Worm (Caenorhabditis elegans) whole organism, L4 larva: Measurements from ENCODE around the gene C33C12.1.
A peak's percentile ranks its signal among the peaks of the same experiment; 100 is the strongest.

Experiments used
- F26F4.8 ChIP-seq: fragments of 200-800 bp; sonication (Bioruptor generic); conservative IDR thresholded peaks from 2 replicates; pipeline ENCODE4 v1.3.6; 2022; ENCODE audit warnings: missing genetic modification characterization, missing compliant biosample characterization
- F37D6.2 ChIP-seq: sonication (generic microtip); optimal IDR thresholded peaks from 2 replicates; lab custom pipeline; 2016; ENCODE audit warnings: mild to moderate bottlenecking, missing genetic modification characterization, missing compliant biosample characterization
- F49E8.2 ChIP-seq: sonication (generic microtip); optimal IDR thresholded peaks from 2 replicates; lab custom pipeline; 2016; ENCODE audit warnings: missing compliant biosample characterization, mild to moderate bottlenecking, missing genetic modification characterization, borderline replicate concordance
- R02D3.7 ChIP-seq: fragments of 150-350 bp; sonication (generic microtip); optimal IDR thresholded peaks from 3 replicates; lab custom pipeline; 2014; ENCODE audit warnings: missing biosample characterization, missing genetic modification characterization
- T20F7.1 ChIP-seq: fragments of 200-800 bp; sonication (Bioruptor generic); optimal IDR thresholded peaks from 2 replicates; lab custom pipeline; 2018; ENCODE audit warnings: mild to moderate bottlenecking, missing genetic modification characterization, missing compliant biosample characterization
- T26A8.4 ChIP-seq: fragments of 200-800 bp; sonication (Bioruptor generic); IDR thresholded peaks from 2 replicates; pipeline ENCODE4 v1.3.6; 2022; ENCODE audit warnings: missing genetic modification characterization, missing compliant biosample characterization
- Y105C5A.15 ChIP-seq: fragments of 200-800 bp; sonication (Bioruptor generic); IDR thresholded peaks from 2 replicates; pipeline ENCODE4 v1.3.6; 2022; ENCODE audit warnings: missing genetic modification characterization, missing compliant biosample characterization
- Y48G9A.11 ChIP-seq: fragments of 200-800 bp; sonication (Bioruptor generic); IDR thresholded peaks from 2 replicates; pipeline ENCODE4 v1.3.6; 2022; ENCODE audit warnings: missing genetic modification reagents, missing genetic modification characterization, missing compliant biosample characterization
- ZK546.5 ChIP-seq, 2 experiments: sonication (generic microtip); optimal IDR thresholded peaks; 2 replicates each; lab custom pipeline; 2017; ENCODE audit warnings: missing biosample characterization in 2 of 2, missing genetic modification characterization in 2 of 2
- aha-1 ChIP-seq: fragments of 150-350 bp; peaks from one replicate; lab custom pipeline; 2014; ENCODE audit warnings: missing biosample characterization, missing genetic modification characterization
- aly-2 ChIP-seq: sonication (generic microtip); optimal IDR thresholded peaks from 2 replicates; lab custom pipeline; 2018; ENCODE audit warnings: missing biosample characterization, missing genetic modification characterization
- arid-1 ChIP-seq: fragments of 200-800 bp; sonication (Bioruptor generic); conservative IDR thresholded peaks from 2 replicates; pipeline ENCODE4 v1.3.6; 2022; ENCODE audit warnings: missing genetic modification reagents, missing genetic modification characterization, missing compliant biosample characterization
- attf-4 ChIP-seq: sonication (generic microtip); optimal IDR thresholded peaks from 3 replicates; lab custom pipeline; 2017; ENCODE audit warnings: missing biosample characterization, missing genetic modification characterization
- ceh-20 ChIP-seq: fragments of 200-800 bp; sonication (Bioruptor generic); IDR thresholded peaks from 2 replicates; pipeline ENCODE4 v1.3.6; 2022; ENCODE audit warnings: missing genetic modification reagents, missing genetic modification characterization, missing compliant biosample characterization
- ceh-62 ChIP-seq: sonication (generic microtip); optimal IDR thresholded peaks from 2 replicates; lab custom pipeline; 2017; ENCODE audit warnings: missing biosample characterization, missing genetic modification characterization
- ceh-82 ChIP-seq: sonication (generic microtip); optimal IDR thresholded peaks from 2 replicates; lab custom pipeline; 2017; ENCODE audit warnings: missing biosample characterization, missing genetic modification characterization
- ctbp-1 ChIP-seq: fragments of 200-800 bp; sonication (Bioruptor generic); IDR thresholded peaks from 2 replicates; pipeline ENCODE4 v1.3.6; 2022; ENCODE audit warnings: missing genetic modification reagents, missing genetic modification characterization, missing compliant biosample characterization
- daf-19 ChIP-seq: fragments of 200-800 bp; sonication (Bioruptor generic); conservative IDR thresholded peaks from 2 replicates; pipeline ENCODE4 v1.3.6; 2022; ENCODE audit warnings: missing genetic modification characterization, missing compliant biosample characterization
- dmd-6 ChIP-seq: fragments of 200-800 bp; sonication (Bioruptor generic); IDR thresholded peaks from 2 replicates; pipeline ENCODE4 v1.3.6; 2022; ENCODE audit warnings: missing genetic modification reagents, missing genetic modification characterization, missing compliant biosample characterization
- dmd-8 ChIP-seq: fragments of 200-800 bp; sonication (Bioruptor generic); IDR thresholded peaks from 2 replicates; pipeline ENCODE4 v1.3.6; 2022; ENCODE audit warnings: missing genetic modification characterization, missing compliant biosample characterization
- duxl-1 ChIP-seq: sonication (generic microtip); optimal IDR thresholded peaks from 2 replicates; lab custom pipeline; 2016; ENCODE audit warnings: mild to moderate bottlenecking, missing genetic modification characterization, moderate library complexity, missing compliant biosample characterization; ENCODE audit not compliant: poor library complexity
- dve-1 ChIP-seq: sonication (generic microtip); optimal IDR thresholded peaks from 2 replicates; lab custom pipeline; 2017; ENCODE audit warnings: antibody characterized with exemption, mild to moderate bottlenecking, missing genetic modification characterization, missing compliant biosample characterization; ENCODE audit not compliant: insufficient read depth
- fkh-10 ChIP-seq: fragments of 150-350 bp; optimal IDR thresholded peaks from 2 replicates; lab custom pipeline; 2014; ENCODE audit warnings: missing biosample characterization, missing genetic modification reagents, missing genetic modification characterization
- gei-8 ChIP-seq: fragments of 200-800 bp; sonication (Bioruptor generic); optimal IDR thresholded peaks from 2 replicates; lab custom pipeline; 2018; ENCODE audit warnings: mild to moderate bottlenecking, missing genetic modification characterization, missing compliant biosample characterization
- hif-1 ChIP-seq, 2 experiments: sonication (generic microtip); optimal IDR thresholded peaks; 2 replicates each; lab custom pipeline; 2016 to 2017; ENCODE audit warnings: missing compliant biosample characterization in 2 of 2, missing genetic modification characterization in 2 of 2, missing genetic modification reagents in 2 of 2, missing genotype in 2 of 2, mild to moderate bottlenecking in 1 of 2
- hlh-11 ChIP-seq: fragments of 200-800 bp; sonication (Bioruptor generic); optimal IDR thresholded peaks from 2 replicates; lab custom pipeline; 2018; ENCODE audit warnings: mild to moderate bottlenecking, missing genetic modification characterization, missing compliant biosample characterization
- hlh-30 ChIP-seq: sonication (generic microtip); optimal IDR thresholded peaks from 2 replicates; lab custom pipeline; 2017; ENCODE audit warnings: antibody characterized with exemption, mild to moderate bottlenecking, missing genetic modification characterization, missing compliant biosample characterization; ENCODE audit not compliant: insufficient read depth
- hmg-1.1 ChIP-seq: fragments of 200-800 bp; sonication (Bioruptor generic); IDR thresholded peaks from 2 replicates; pipeline ENCODE4 v1.3.6; 2022; ENCODE audit warnings: missing genetic modification reagents, missing genetic modification characterization, missing compliant biosample characterization
- lin-13 ChIP-seq: fragments of 150-350 bp; optimal IDR thresholded peaks from 2 replicates; lab custom pipeline; 2014; ENCODE audit warnings: missing biosample characterization, missing genetic modification reagents, missing genetic modification characterization
- lin-38 ChIP-seq: fragments of 200-800 bp; sonication (Bioruptor generic); IDR thresholded peaks from 2 replicates; pipeline ENCODE4 v1.3.6; 2022; ENCODE audit warnings: missing genetic modification reagents, missing genetic modification characterization, missing compliant biosample characterization
- lsy-2 ChIP-seq, 2 experiments: fragments of 150-350 bp in 1 of 2; sonication (generic microtip) in 1 of 2; optimal IDR thresholded peaks; 2 replicates each; lab custom pipeline; 2014 to 2017; ENCODE audit warnings: missing biosample characterization in 2 of 2, missing genetic modification characterization in 2 of 2
- madf-5 ChIP-seq, 2 experiments: fragments of 200-800 bp; sonication (Bioruptor generic); IDR thresholded peaks; 2 replicates each; pipeline ENCODE4 v1.3.6; 2022; ENCODE audit warnings: missing compliant biosample characterization in 2 of 2, missing genetic modification characterization in 2 of 2
- madf-9 ChIP-seq: fragments of 200-800 bp; sonication (Bioruptor generic); conservative IDR thresholded peaks from 2 replicates; pipeline ENCODE4 v1.3.6; 2022; ENCODE audit warnings: missing genetic modification reagents, missing genetic modification characterization, missing compliant biosample characterization
- mdl-1 ChIP-seq, 2 experiments: fragments of 150-350 bp in 1 of 2; sonication (generic microtip) in 1 of 2; optimal IDR thresholded peaks; 2 replicates each; lab custom pipeline; 2014 to 2017; ENCODE audit warnings: missing biosample characterization in 2 of 2, missing genetic modification characterization in 2 of 2
- mdt-29 ChIP-seq: fragments of 200-800 bp; sonication (Bioruptor generic); IDR thresholded peaks from 2 replicates; pipeline ENCODE4 v1.3.6; 2022; ENCODE audit warnings: missing genetic modification reagents, missing genetic modification characterization, missing compliant biosample characterization
- mes-2 ChIP-seq: sonication (generic microtip); optimal IDR thresholded peaks from 2 replicates; lab custom pipeline; 2016; ENCODE audit warnings: missing genotype, mild to moderate bottlenecking, missing genetic modification characterization, missing compliant biosample characterization; ENCODE audit not compliant: poor library complexity, severe bottlenecking
- mxl-3 ChIP-seq: fragments of 200-800 bp; sonication (Bioruptor generic); optimal IDR thresholded peaks from 2 replicates; lab custom pipeline; 2018; ENCODE audit warnings: mild to moderate bottlenecking, missing genetic modification characterization, missing compliant biosample characterization
- nhr-102 ChIP-seq: sonication (generic microtip); optimal IDR thresholded peaks from 2 replicates; lab custom pipeline; 2016; ENCODE audit warnings: mild to moderate bottlenecking, missing genetic modification characterization, moderate library complexity, missing compliant biosample characterization
- nhr-111 ChIP-seq: fragments of 200-800 bp; sonication (Bioruptor generic); optimal IDR thresholded peaks from 2 replicates; lab custom pipeline; 2018; ENCODE audit warnings: mild to moderate bottlenecking, missing genetic modification characterization, missing compliant biosample characterization
- nhr-76 ChIP-seq: fragments of 150-350 bp; optimal IDR thresholded peaks from 2 replicates; lab custom pipeline; 2014; ENCODE audit warnings: missing biosample characterization, missing genetic modification characterization
- pha-4 ChIP-seq, 2 experiments: fragments of 150-350 bp in 1 of 2; fragments of 200-800 bp in 1 of 2; sonication (Bioruptor generic) in 1 of 2; IDR thresholded peaks in 1 of 2; optimal IDR thresholded peaks in 1 of 2; 2 replicates each; pipeline versions ENCODE4 v1.3.6 to Lab custom; 2014 to 2022; ENCODE audit warnings: missing genetic modification characterization in 2 of 2, missing genetic modification reagents in 2 of 2, missing biosample characterization in 1 of 2, missing compliant biosample characterization in 1 of 2
- php-3 ChIP-seq: fragments of 200-800 bp; sonication (Bioruptor generic); IDR thresholded peaks from 2 replicates; pipeline ENCODE4 v1.3.6; 2022; ENCODE audit warnings: missing genetic modification reagents, missing genetic modification characterization, missing compliant biosample characterization
- pqm-1 ChIP-seq: sonication (generic microtip); optimal IDR thresholded peaks from 2 replicates; lab custom pipeline; 2017; ENCODE audit warnings: missing biosample characterization, missing genetic modification characterization
- snpc-4 ChIP-seq: fragments of 150-350 bp; optimal IDR thresholded peaks from 2 replicates; lab custom pipeline; 2014; ENCODE audit warnings: missing biosample characterization, missing genetic modification characterization
- tag-97 ChIP-seq: fragments of 200-800 bp; sonication (Bioruptor generic); IDR thresholded peaks from 2 replicates; pipeline ENCODE4 v1.3.6; 2022; ENCODE audit warnings: missing genetic modification characterization, missing compliant biosample characterization
- unc-130 ChIP-seq: sonication (generic microtip); optimal IDR thresholded peaks from 2 replicates; lab custom pipeline; 2016; ENCODE audit warnings: missing genetic modification reagents, missing genetic modification characterization, missing compliant biosample characterization
- unc-62 ChIP-seq, 3 experiments: fragments of 150-350 bp in 1 of 3; sonication (generic microtip); optimal IDR thresholded peaks in 2 of 3; peaks in 1 of 3; 1 replicate in 1 of 3; 2 replicates in 2 of 3; lab custom pipeline; 2014 to 2017; ENCODE audit warnings: missing biosample characterization in 3 of 3, missing genetic modification characterization in 3 of 3, missing genetic modification reagents in 3 of 3, missing genotype in 1 of 3
- vab-7 ChIP-seq: fragments of 200-800 bp; sonication (Bioruptor generic); IDR thresholded peaks from 2 replicates; pipeline ENCODE4 v1.3.6; 2022; ENCODE audit warnings: missing genetic modification reagents, missing genetic modification characterization, missing compliant biosample characterization
- zfp-2 ChIP-seq: sonication (generic microtip); optimal IDR thresholded peaks from 2 replicates; lab custom pipeline; 2016; ENCODE audit warnings: mild to moderate bottlenecking, missing genetic modification characterization, missing compliant biosample characterization

Gene C33C12.1

ce11 chrII:2197555-2198288 is at the start of gene C33C12.1:
Gene C33C12.1, plus strand, starts transcription at chrII:2198238.
- TF ChIP-seq T26A8.4 (GFP tag; lab: Robert Waterston, UW) = no peak
- no peak for TF ChIP-seq ceh-20 (GFP tag; lab: Robert Waterston, UW)
- TF ChIP-seq gei-8 (GFP tag; lab: Kevin White, UChicago) = no peak
- no peak for TF ChIP-seq lin-13 (GFP tag; lab: Kevin White, UChicago)
- no peak for TF ChIP-seq duxl-1 (tag; lab: Kevin White, UChicago)
- TF ChIP-seq snpc-4 (tag; lab: Kevin White, UChicago) = no peak
- no peak for TF ChIP-seq aly-2 (tag; lab: Kevin White, UChicago)
- peak; percentile 16 for TF ChIP-seq hlh-30 (tag; lab: Kevin White, UChicago)
- no peak for TF ChIP-seq ceh-82 (tag; lab: Kevin White, UChicago)
- no peak for TF ChIP-seq F37D6.2 (tag; lab: Kevin White, UChicago)
- TF ChIP-seq hmg-1.1 (GFP tag; lab: Robert Waterston, UW) = no peak
- TF ChIP-seq ctbp-1 = no peak
- peak; percentile 55 for TF ChIP-seq fkh-10
- no peak for TF ChIP-seq mdt-29 (GFP tag; lab: Robert Waterston, UW)
- no peak for TF ChIP-seq php-3 (GFP tag; lab: Robert Waterston, UW)
- TF ChIP-seq nhr-76 (tag; lab: Kevin White, UChicago) = no peak
- no peak for TF ChIP-seq hif-1 (tag; optimal IDR thresholded peaks at IDR 0.05; lab: Kevin White, UChicago)
- no peak for TF ChIP-seq lin-38 (GFP tag; lab: Robert Waterston, UW)
- peak; percentile 64 for TF ChIP-seq aha-1 (tag; lab: Kevin White, UChicago)
- TF ChIP-seq hlh-11 (tag; lab: Kevin White, UChicago) = no peak
- TF ChIP-seq F49E8.2 (tag; lab: Kevin White, UChicago) = no peak
- no peak for TF ChIP-seq pqm-1
- no peak for TF ChIP-seq T20F7.1 (GFP tag; lab: Kevin White, UChicago)
- no peak for TF ChIP-seq ZK546.5 (tag; optimal IDR thresholded peaks at IDR 0.05; lab: Kevin White, UChicago)
- no peak for TF ChIP-seq Y105C5A.15 (GFP tag; lab: Robert Waterston, UW)
- no peak for TF ChIP-seq madf-5 (GFP tag; IDR thresholded peaks at IDR 0.05; lab: Robert Waterston, UW)
- TF ChIP-seq arid-1 (GFP tag; lab: Robert Waterston, UW) = no peak
- no peak for TF ChIP-seq mxl-3
- TF ChIP-seq dmd-6 = no peak
- no peak for TF ChIP-seq nhr-111 (GFP tag; lab: Kevin White, UChicago)
- no peak for TF ChIP-seq unc-130 (GFP tag; lab: Kevin White, UChicago)
- no peak for TF ChIP-seq dve-1 (tag; lab: Kevin White, UChicago)
- TF ChIP-seq R02D3.7 (tag; lab: Kevin White, UChicago) = no peak
- no peak for TF ChIP-seq pha-4 (GFP tag; IDR thresholded peaks at IDR 0.05; lab: Robert Waterston, UW)
- TF ChIP-seq pha-4 (tag; optimal IDR thresholded peaks at IDR 0.05; lab: Kevin White, UChicago) = no peak
- TF ChIP-seq ceh-62 (tag; lab: Kevin White, UChicago) = no peak
- TF ChIP-seq F26F4.8 (GFP tag; lab: Robert Waterston, UW) = no peak
- no peak for TF ChIP-seq zfp-2
- TF ChIP-seq vab-7 (GFP tag; lab: Robert Waterston, UW) = no peak
- no peak for TF ChIP-seq daf-19 (GFP tag; lab: Robert Waterston, UW)
- no peak for TF ChIP-seq madf-9 (GFP tag; lab: Robert Waterston, UW)
- no peak for TF ChIP-seq tag-97 (GFP tag; lab: Robert Waterston, UW)
- TF ChIP-seq lsy-2 (tag; optimal IDR thresholded peaks at IDR 0.05; lab: Kevin White, UChicago) = peak in 1 of 2 experiments; percentile 24
- no peak for TF ChIP-seq Y48G9A.11 (GFP tag; lab: Robert Waterston, UW)
- peak in 1 of 2 experiments; percentile 13 for TF ChIP-seq mdl-1 (tag; optimal IDR thresholded peaks at IDR 0.05; lab: Kevin White, UChicago)
- no peak for TF ChIP-seq unc-62 (GFP tag; optimal IDR thresholded peaks at IDR 0.05 in 1 of 2; lab: Kevin White, UChicago)
- TF ChIP-seq unc-62 (tag; optimal IDR thresholded peaks at IDR 0.05; lab: Kevin White, UChicago) = no peak
- TF ChIP-seq mes-2 (tag; lab: Kevin White, UChicago) = peak; percentile 30
- no peak for TF ChIP-seq attf-4 (tag; lab: Kevin White, UChicago)
- TF ChIP-seq dmd-8 = no peak
- no peak for TF ChIP-seq nhr-102 (tag; lab: Kevin White, UChicago)
